Worm (Caenorhabditis elegans) whole organism, early embryonic: Measurements from ENCODE around the gene lin-49.

Source experiments
- ama-1 ChIP-seq: fragments of 150-350 bp; optimal IDR thresholded peaks from 2 replicates; lab custom pipeline; 2014
- ceh-36 ChIP-seq: sonication (generic microtip); optimal IDR thresholded peaks from 2 replicates; lab custom pipeline; 2016; ENCODE audit warnings: missing genetic modification characterization, inconsistent platforms, missing compliant biosample characterization
- pes-1 ChIP-seq: fragments of 200-800 bp; sonication (Bioruptor generic); IDR thresholded peaks from 2 replicates; pipeline ENCODE4 v1.3.6; 2022; ENCODE audit warnings: missing genetic modification reagents, missing genetic modification characterization, missing compliant biosample characterization
- tbx-37 ChIP-seq: fragments of 200-800 bp; sonication (Bioruptor generic); conservative IDR thresholded peaks from 2 replicates; pipeline ENCODE4 v1.3.6; 2022; ENCODE audit warnings: missing genetic modification reagents, missing genetic modification characterization, missing compliant biosample characterization
- tra-4 ChIP-seq: sonication (generic microtip); optimal IDR thresholded peaks from 2 replicates; lab custom pipeline; 2017; ENCODE audit warnings: missing genetic modification characterization, missing compliant biosample characterization

DNA sequence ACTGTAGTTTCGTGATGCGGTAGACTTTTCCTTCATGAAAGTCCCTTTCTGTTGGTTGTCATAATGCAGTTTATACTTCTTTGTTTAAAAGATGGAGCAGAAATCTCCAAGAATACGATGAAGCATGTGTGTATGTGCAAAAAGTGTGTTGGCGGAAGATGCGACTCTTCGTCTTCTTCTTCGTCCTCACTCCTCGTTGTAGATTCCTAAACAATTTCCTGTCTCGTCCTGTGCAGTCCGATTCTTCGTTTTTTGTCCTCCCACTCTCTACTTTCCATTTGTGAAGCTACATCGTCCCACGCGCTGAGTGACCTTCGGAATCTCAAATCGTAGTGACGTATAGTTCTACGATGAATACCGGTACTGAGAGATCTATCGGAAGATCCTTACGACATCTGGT lies 7.8 kb downstream of the lin-49 start:
- TF ChIP-seq ama-1 (lab: Kevin White, UChicago): no peak
- no peak for TF ChIP-seq tra-4 (tag; lab: Kevin White, UChicago)
- TF ChIP-seq pes-1: no peak
- no peak for TF ChIP-seq tbx-37 (GFP tag; lab: Robert Waterston, UW)
- no peak for TF ChIP-seq ceh-36 (tag; lab: Kevin White, UChicago)
